Worm (Caenorhabditis elegans) whole organism, early embryonic: ENCODE measurements around the gene frpr-21.

Experiments used
- F13C5.2 ChIP-seq: sonication (generic microtip); optimal IDR thresholded peaks from 2 replicates; lab custom pipeline; 2017; ENCODE audit warnings: mild to moderate bottlenecking, missing genetic modification characterization, inconsistent platforms, missing compliant biosample characterization
- aly-1 ChIP-seq: sonication (generic microtip); optimal IDR thresholded peaks from 2 replicates; lab custom pipeline; 2016; ENCODE audit warnings: missing genetic modification characterization, missing compliant biosample characterization
- scrt-1 ChIP-seq: fragments of 200-800 bp; sonication (Bioruptor generic); IDR thresholded peaks from 2 replicates; pipeline ENCODE4 v1.3.6; 2022; ENCODE audit warnings: missing genetic modification characterization, missing compliant biosample characterization
- tbx-11 ChIP-seq: fragments of 200-800 bp; sonication (Bioruptor generic); IDR thresholded peaks from 2 replicates; pipeline ENCODE4 v1.3.6; 2022; ENCODE audit warnings: missing genetic modification characterization, missing compliant biosample characterization
- tbx-37 ChIP-seq: fragments of 200-800 bp; sonication (Bioruptor generic); conservative IDR thresholded peaks from 2 replicates; pipeline ENCODE4 v1.3.6; 2022; ENCODE audit warnings: missing genetic modification reagents, missing genetic modification characterization, missing compliant biosample characterization
- tra-4 ChIP-seq: sonication (generic microtip); optimal IDR thresholded peaks from 2 replicates; lab custom pipeline; 2017; ENCODE audit warnings: missing genetic modification characterization, missing compliant biosample characterization

ce11 chrII:10410989-10411388 is 10.9 kb downstream of the frpr-21 start, which contains the start of gene E04D5.5:
- no peak for TF ChIP-seq tra-4 (tag; lab: Kevin White, UChicago)
- no peak for TF ChIP-seq aly-1
- TF ChIP-seq F13C5.2: no peak
- no peak for TF ChIP-seq tbx-37 (GFP tag; lab: Robert Waterston, UW)
- no peak for TF ChIP-seq tbx-11 (GFP tag; lab: Robert Waterston, UW)
- no peak for TF ChIP-seq scrt-1 (GFP tag; lab: Robert Waterston, UW)
